Worm (Caenorhabditis elegans) whole organism, early embryonic: Measurements from ENCODE around the gene pes-5.

Source experiments
- ama-1 ChIP-seq: fragments of 150-350 bp; optimal IDR thresholded peaks from 2 replicates; lab custom pipeline; 2014
- ceh-13 ChIP-seq: fragments of 200-800 bp; sonication (Bioruptor generic); optimal IDR thresholded peaks from 2 replicates; lab custom pipeline; 2018; ENCODE audit warnings: mild to moderate bottlenecking, missing genetic modification characterization, missing compliant biosample characterization
- ceh-36 ChIP-seq: sonication (generic microtip); optimal IDR thresholded peaks from 2 replicates; lab custom pipeline; 2016; ENCODE audit warnings: missing genetic modification characterization, inconsistent platforms, missing compliant biosample characterization
- ets-7 ChIP-seq: sonication (generic microtip); optimal IDR thresholded peaks from 2 replicates; lab custom pipeline; 2016; ENCODE audit warnings: missing genotype, missing genetic modification characterization, missing compliant biosample characterization
- hmbx-1 ChIP-seq: sonication (generic microtip); optimal IDR thresholded peaks from 2 replicates; lab custom pipeline; 2016; ENCODE audit warnings: mild to moderate bottlenecking, missing genetic modification characterization, missing compliant biosample characterization
- hnd-1 ChIP-seq: sonication (generic microtip); optimal IDR thresholded peaks from 2 replicates; lab custom pipeline; 2016; ENCODE audit warnings: missing genetic modification characterization, missing compliant biosample characterization
- scrt-1 ChIP-seq: fragments of 200-800 bp; sonication (Bioruptor generic); IDR thresholded peaks from 2 replicates; pipeline ENCODE4 v1.3.6; 2022; ENCODE audit warnings: missing genetic modification characterization, missing compliant biosample characterization

- TF ChIP-seq scrt-1 (no peak), ceh-36 (no peak), ama-1 (no peak), ets-7 (tag; lab: Kevin White, UChicago) (no peak), hmbx-1 (tag; lab: Kevin White, UChicago) (no peak), ceh-13 (GFP tag; lab: Kevin White, UChicago) (no peak), hnd-1 (tag; lab: Kevin White, UChicago) (no peak)
Measured at ce11 chrII:11859833-11860232, 30.0 kb upstream of the pes-5 start.
